Worm (Caenorhabditis elegans): ENCODE data around the gene cest-3.

Gene cest-3

DNA sequence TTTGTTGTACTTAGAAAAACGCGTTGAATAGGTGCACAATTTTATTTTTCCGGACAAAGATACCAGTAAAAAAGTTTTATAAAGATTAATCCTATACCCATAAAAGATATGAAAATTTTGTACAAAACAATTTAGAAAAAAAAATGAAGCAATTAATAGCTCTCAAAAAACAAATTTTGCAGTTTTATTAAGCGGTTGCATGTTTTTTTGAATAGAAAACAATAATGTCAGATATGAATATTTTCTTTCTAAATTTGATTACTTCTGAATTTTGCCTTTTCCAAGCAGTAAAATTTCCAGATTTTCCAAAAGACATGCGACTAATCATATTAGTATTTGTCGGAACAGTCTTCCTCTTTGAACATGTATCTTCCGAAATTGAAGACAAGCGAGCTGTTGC, 24.5 kb upstream of the cest-3 start, which contains the start of gene C23H4.8:
Gene C23H4.8, plus strand, starts transcription at position 301 of the 400 bp plus-strand sequence.
- TF ChIP-seq mep-1 (tag; optimal IDR thresholded peaks at IDR 0.05) (no peak), nhr-90 (tag; optimal IDR thresholded peaks at IDR 0.05; ENCODE audit: poor library complexity) (no peak), lin-14 (GFP tag; optimal IDR thresholded peaks at IDR 0.05) (no peak), ceh-63 (GFP tag; optimal IDR thresholded peaks at IDR 0.05) (no peak), nhr-77 (tag; optimal IDR thresholded peaks at IDR 0.05) (no peak), snu-23 (GFP tag; optimal IDR thresholded peaks at IDR 0.05) (no peak), dsc-1 (tag; optimal IDR thresholded peaks at IDR 0.05) (no peak), lir-3 (tag; optimal IDR thresholded peaks at IDR 0.05; ENCODE audit: poor library complexity) (no peak), F16B12.6 (tag; optimal IDR thresholded peaks at IDR 0.05) (no peak), egl-27 (tag; optimal IDR thresholded peaks at IDR 0.05) (no peak), lin-39 (tag; optimal IDR thresholded peaks at IDR 0.05) (no peak), nhr-237 (tag; optimal IDR thresholded peaks at IDR 0.05) (no peak)

DNA sequence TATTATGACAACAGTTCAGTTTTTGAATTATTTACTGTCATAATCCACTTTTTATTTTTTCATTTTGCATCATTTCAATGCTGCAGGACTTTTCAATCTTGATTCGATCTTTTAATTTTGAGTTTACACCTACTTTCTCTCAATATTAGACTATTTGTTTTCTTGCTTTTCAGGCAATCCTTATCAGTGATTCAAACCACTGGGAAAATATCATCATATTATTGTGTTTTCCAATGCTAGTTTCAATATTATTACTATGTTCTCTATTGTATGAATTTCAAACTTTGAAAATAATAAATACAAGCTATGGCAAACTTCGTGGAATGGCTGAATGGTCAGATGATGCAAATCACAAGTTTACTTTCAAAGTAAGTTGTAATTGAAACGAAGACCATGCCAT, 22.0 kb upstream of the cest-3 start, which contains the start of gene cest-8:
Gene cest-8, plus strand, starts transcription at position 184 of the 400 bp plus-strand sequence.
- TF ChIP-seq hlh-4 (tag; optimal IDR thresholded peaks at IDR 0.05) (no peak), lir-3 (tag; optimal IDR thresholded peaks at IDR 0.05; ENCODE audit: poor library complexity) (no peak), nhr-47 (tag; optimal IDR thresholded peaks at IDR 0.05) (no peak), zag-1 (tag; optimal IDR thresholded peaks at IDR 0.05) (no peak), lin-15B (tag; optimal IDR thresholded peaks at IDR 0.05) (no peak), aha-1 (tag; optimal IDR thresholded peaks at IDR 0.05) (no peak), aly-2 (tag; optimal IDR thresholded peaks at IDR 0.05) (no peak), dpl-1 (GFP tag; optimal IDR thresholded peaks at IDR 0.05) (no peak), snpc-4 (tag; optimal IDR thresholded peaks at IDR 0.05) (no peak), nhr-77 (tag; optimal IDR thresholded peaks at IDR 0.05) (no peak), hlh-17 (GFP tag; optimal IDR thresholded peaks at IDR 0.05; ENCODE audit: borderline replicate concordance) (no peak), snu-23 (GFP tag; optimal IDR thresholded peaks at IDR 0.05) (no peak), nhr-84 (tag; optimal IDR thresholded peaks at IDR 0.05) (no peak), dsc-1 (tag; optimal IDR thresholded peaks at IDR 0.05) (no peak), jun-1 (tag; optimal IDR thresholded peaks at IDR 0.05) (no peak), nhr-85 (tag) (no peak), rnt-1 (tag; optimal IDR thresholded peaks at IDR 0.05) (no peak), nhr-237 (tag; optimal IDR thresholded peaks at IDR 0.05) (no peak), ces-1 (GFP tag; optimal IDR thresholded peaks at IDR 0.05) (no peak)

DNA sequence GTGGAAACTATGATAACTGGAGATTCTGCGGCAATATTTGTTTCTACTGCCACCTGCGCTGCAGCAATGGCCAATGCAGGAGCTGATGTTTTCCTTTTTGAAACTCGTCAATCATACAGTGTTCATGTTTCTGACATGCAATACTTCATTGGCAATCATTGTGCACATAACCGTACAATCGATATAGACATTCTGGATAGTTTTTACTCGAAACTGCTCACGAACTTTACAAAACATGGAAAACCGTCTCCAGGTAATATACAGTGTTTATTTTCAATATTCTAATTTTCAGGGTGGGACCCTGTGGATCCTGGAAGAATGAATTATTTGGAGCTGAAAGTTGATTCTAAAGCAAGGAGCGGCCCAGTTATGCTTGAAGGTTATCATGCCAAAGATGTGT, 19.6 kb upstream of the cest-3 start, which contains the start of gene cest-9.2:
Gene cest-9.2, plus strand, starts transcription at position 301 of the 400 bp plus-strand sequence.
- TF ChIP-seq dpl-1 (GFP tag; optimal IDR thresholded peaks at IDR 0.05) = no peak

DNA sequence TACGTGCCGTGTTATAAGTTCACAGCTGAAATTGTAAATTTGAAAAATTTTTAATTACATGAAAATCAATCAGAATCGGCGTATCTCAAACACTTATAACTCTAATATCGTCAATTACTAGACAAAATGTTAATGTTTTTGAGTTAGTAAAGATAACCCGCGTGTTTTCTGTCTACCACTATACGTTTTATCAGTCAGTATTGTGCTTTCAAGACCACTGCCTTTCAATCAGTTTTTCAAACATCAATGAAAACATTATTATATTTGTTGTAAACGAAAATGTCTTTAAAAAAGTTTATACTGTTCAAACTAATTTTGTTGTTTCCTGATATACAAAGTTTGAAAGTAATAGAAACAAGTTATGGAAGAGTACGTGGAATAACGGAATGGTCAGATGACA, 18.7 kb upstream of the cest-3 start:
- no peak for TF ChIP-seq snu-23 (GFP tag; optimal IDR thresholded peaks at IDR 0.05)
- TF ChIP-seq skn-1 (tag; optimal IDR thresholded peaks at IDR 0.05) = no peak
- TF ChIP-seq elt-2 (tag; optimal IDR thresholded peaks at IDR 0.05) = peak; percentile 16
- peak; percentile 21 for TF ChIP-seq nhr-85 (tag)
- no peak for TF ChIP-seq dpl-1 (GFP tag; optimal IDR thresholded peaks at IDR 0.05)
- TF ChIP-seq nhr-77 (tag; optimal IDR thresholded peaks at IDR 0.05) = no peak
- TF ChIP-seq fkh-8 (tag; optimal IDR thresholded peaks at IDR 0.05) = no peak

DNA sequence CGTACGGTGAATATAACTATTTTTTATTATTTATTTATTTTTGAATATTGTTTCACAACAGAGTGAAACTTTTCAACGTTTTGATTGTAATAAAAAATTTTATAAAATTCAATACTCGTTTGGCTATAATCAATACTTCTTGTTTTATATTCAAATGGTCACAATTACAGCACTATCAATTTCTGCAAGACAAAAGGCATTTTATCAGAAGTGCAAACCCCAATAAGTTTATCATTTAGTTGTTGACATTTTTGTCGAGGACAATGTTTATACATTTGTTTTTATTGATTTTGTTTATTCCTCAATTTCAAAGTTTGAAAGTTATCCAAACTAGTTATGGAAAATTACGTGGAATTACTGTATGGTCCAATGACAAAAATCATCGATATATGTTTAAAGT, 15.5 kb upstream of the cest-3 start, which contains the start of gene cest-9.1:
Gene cest-9.1, plus strand, starts transcription at position 213 of the 400 bp plus-strand sequence.
- no peak for TF ChIP-seq sptf-1 (tag; optimal IDR thresholded peaks at IDR 0.05)
- TF ChIP-seq efl-1 (optimal IDR thresholded peaks at IDR 0.05) = no peak
- TF ChIP-seq efl-1 (GFP tag; optimal IDR thresholded peaks at IDR 0.05 in 1 of 2) = peak in 1 of 2 experiments; percentile 32
- TF ChIP-seq elt-2 (tag; optimal IDR thresholded peaks at IDR 0.05) = peak; percentile 23
- TF ChIP-seq lin-14 (GFP tag; optimal IDR thresholded peaks at IDR 0.05) = no peak
- TF ChIP-seq Y116A8C.19 (tag; optimal IDR thresholded peaks at IDR 0.05; ENCODE audit: borderline replicate concordance) = no peak
